Worm (Caenorhabditis elegans) whole organism, early embryonic: Measurements from ENCODE around the gene gpdh-2.

ENCODE experiments used
- F13C5.2 ChIP-seq: sonication (generic microtip); optimal IDR thresholded peaks from 2 replicates; lab custom pipeline; 2017; ENCODE audit warnings: mild to moderate bottlenecking, missing genetic modification characterization, inconsistent platforms, missing compliant biosample characterization
- ama-1 ChIP-seq: fragments of 150-350 bp; optimal IDR thresholded peaks from 2 replicates; lab custom pipeline; 2014
- flt-1 ChIP-seq: fragments of 200-800 bp; sonication (Bioruptor generic); IDR thresholded peaks from 2 replicates; pipeline ENCODE4 v1.3.6; 2022; ENCODE audit warnings: missing genetic modification characterization, missing compliant biosample characterization
- hmbx-1 ChIP-seq: sonication (generic microtip); optimal IDR thresholded peaks from 2 replicates; lab custom pipeline; 2016; ENCODE audit warnings: mild to moderate bottlenecking, missing genetic modification characterization, missing compliant biosample characterization
- scrt-1 ChIP-seq: fragments of 200-800 bp; sonication (Bioruptor generic); IDR thresholded peaks from 2 replicates; pipeline ENCODE4 v1.3.6; 2022; ENCODE audit warnings: missing genetic modification characterization, missing compliant biosample characterization
- sea-1 ChIP-seq: fragments of 200-800 bp; sonication (Bioruptor generic); conservative IDR thresholded peaks from 2 replicates; pipeline ENCODE4 v1.3.6; 2022; ENCODE audit warnings: missing genetic modification characterization, missing compliant biosample characterization

DNA sequence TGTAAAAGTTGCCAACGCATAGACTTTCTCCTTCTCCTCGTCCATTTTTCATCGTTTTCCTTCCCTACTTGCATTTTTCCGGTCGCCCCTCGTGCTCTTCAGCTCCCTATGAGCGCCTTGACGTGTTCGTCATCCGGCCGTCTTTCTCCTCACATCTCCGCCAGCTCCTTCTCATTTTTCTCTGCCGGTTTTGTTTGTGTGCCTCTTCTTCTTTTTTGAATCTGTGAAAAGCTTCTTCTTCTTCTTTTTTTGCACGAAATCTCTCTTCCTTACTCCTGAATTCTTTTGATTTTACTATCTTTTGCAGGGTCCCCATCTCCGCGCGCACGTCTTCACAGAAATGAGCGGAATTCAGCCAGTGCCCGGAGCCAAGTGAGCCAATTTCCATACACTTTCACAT is 7.4 kb downstream of the gpdh-2 start, which contains the start of gene K11H3.3:
- TF ChIP-seq ama-1 (lab: Kevin White, UChicago): no peak
- TF ChIP-seq scrt-1 (GFP tag; lab: Robert Waterston, UW): no peak
- no peak for TF ChIP-seq hmbx-1
- no peak for TF ChIP-seq sea-1
- TF ChIP-seq F13C5.2 (tag; lab: Kevin White, UChicago): no peak
- TF ChIP-seq flt-1 (GFP tag; lab: Robert Waterston, UW): no peak
